Worm (Caenorhabditis elegans): ENCODE results near the gene C55A6.11.
A peak's percentile ranks its signal among the peaks of the same experiment; 100 is the strongest.

The C55A6.11 gene

ce11 chrV:11503081-11503751, 17.1 kb upstream of the C55A6.11 start, which contains the start of gene C55A6.12:
Gene C55A6.12, minus strand, starts transcription at chrV:11503131.
- peak; percentile 27 for TF ChIP-seq lin-15B (tag; optimal IDR thresholded peaks at IDR 0.05)
- TF ChIP-seq ceh-82 (tag; optimal IDR thresholded peaks at IDR 0.05), result no peak
- no peak for TF ChIP-seq nhr-77 (tag; optimal IDR thresholded peaks at IDR 0.05)
- no peak for TF ChIP-seq mdl-1 (tag; optimal IDR thresholded peaks at IDR 0.05)
- peak; percentile 24 for TF ChIP-seq nhr-43 (tag; optimal IDR thresholded peaks at IDR 0.05; ENCODE audit: poor library complexity, severe bottlenecking)
- TF ChIP-seq nfya-1 (tag; optimal IDR thresholded peaks at IDR 0.05; ENCODE audit: insufficient read depth), result peak; percentile 100

ce11 chrV:11504853-11505397, 15.4 kb upstream of the C55A6.11 start, which contains the start of the genes C55A6.1 and C55A6.10:
Gene C55A6.1, minus strand, starts transcription at chrV:11504968.
Gene C55A6.10, plus strand, starts transcription at chrV:11505347.
- TF ChIP-seq fkh-10 (GFP tag; optimal IDR thresholded peaks at IDR 0.05) (peak; percentile 16), elt-1 (tag; optimal IDR thresholded peaks at IDR 0.05) (peak; percentile 13), nhr-25 (tag; optimal IDR thresholded peaks at IDR 0.05) (peak; percentile 47), snpc-4 (tag; optimal IDR thresholded peaks at IDR 0.05) (peak; percentile 20), tbx-2 (tag; optimal IDR thresholded peaks at IDR 0.05) (peak; percentile 36), ceh-28 (tag; optimal IDR thresholded peaks at IDR 0.05) (peak; percentile 61), jun-1 (tag; optimal IDR thresholded peaks at IDR 0.05) (peak; percentile 44), lin-15B (tag; optimal IDR thresholded peaks at IDR 0.05) (peak; percentile 46), pqm-1 (tag; optimal IDR thresholded peaks at IDR 0.05) (peak; percentile 20), R02D3.7 (tag; optimal IDR thresholded peaks at IDR 0.05) (peak; percentile 44), lsy-12 (tag; optimal IDR thresholded peaks at IDR 0.05) (peak; percentile 49), elt-2 (tag; optimal IDR thresholded peaks at IDR 0.05) (peak; percentile 40), pha-4 (tag; optimal IDR thresholded peaks at IDR 0.05) (peak; percentile 66), nfya-1 (tag; optimal IDR thresholded peaks at IDR 0.05; ENCODE audit: insufficient read depth) (peak; percentile 83), nhr-23 (tag; optimal IDR thresholded peaks at IDR 0.05) (peak; percentile 61), nhr-43 (tag; optimal IDR thresholded peaks at IDR 0.05; ENCODE audit: poor library complexity, severe bottlenecking) (peak; percentile 70), hmg-11 (tag; optimal IDR thresholded peaks at IDR 0.05) (peak; percentile 68), lin-39 (tag; optimal IDR thresholded peaks at IDR 0.05) (peak; percentile 22)

- TF ChIP-seq egl-5 (tag; optimal IDR thresholded peaks at IDR 0.05) (peak; percentile 48), pha-4 (tag; optimal IDR thresholded peaks at IDR 0.05) (peak; percentile 84), ZK546.5 (tag; optimal IDR thresholded peaks at IDR 0.05) (no peak), nfya-1 (tag; optimal IDR thresholded peaks at IDR 0.05; ENCODE audit: insufficient read depth) (peak; percentile 18), nhr-28 (tag; optimal IDR thresholded peaks at IDR 0.05) (no peak), mml-1 (tag; optimal IDR thresholded peaks at IDR 0.05) (no peak), ceh-28 (tag; optimal IDR thresholded peaks at IDR 0.05) (no peak), elt-3 (tag; optimal IDR thresholded peaks at IDR 0.05) (no peak), lsy-12 (tag; optimal IDR thresholded peaks at IDR 0.05) (no peak), fos-1 (tag; optimal IDR thresholded peaks at IDR 0.05) (no peak), nhr-25 (tag; optimal IDR thresholded peaks at IDR 0.05) (no peak), hmg-11 (tag; optimal IDR thresholded peaks at IDR 0.05) (no peak), zag-1 (tag; optimal IDR thresholded peaks at IDR 0.05) (no peak)
Observed at ce11 chrV:11506347-11506746, 14.0 kb upstream of the C55A6.11 start.

- TF ChIP-seq unc-39 (tag; optimal IDR thresholded peaks at IDR 0.05) (no peak), nhr-76 (tag; optimal IDR thresholded peaks at IDR 0.05) (no peak), ceh-16 (tag; optimal IDR thresholded peaks at IDR 0.05) (no peak), skn-1 (tag; optimal IDR thresholded peaks at IDR 0.05) (no peak), nhr-25 (tag; optimal IDR thresholded peaks at IDR 0.05) (peak; percentile 83), elt-1 (tag; optimal IDR thresholded peaks at IDR 0.05) (no peak)
Observed at ce11 chrV:11508773-11509172, 11.5 kb upstream of the C55A6.11 start, which contains the start of gene ttll-5. Gene ttll-5, plus strand, starts transcription at chrV:11509060.

- TF ChIP-seq ztf-4 (tag; optimal IDR thresholded peaks at IDR 0.05) (no peak), ceh-16 (tag; optimal IDR thresholded peaks at IDR 0.05) (no peak), egl-27 (tag; optimal IDR thresholded peaks at IDR 0.05) (no peak), nhr-237 (tag; optimal IDR thresholded peaks at IDR 0.05) (no peak), ceh-82 (tag; optimal IDR thresholded peaks at IDR 0.05) (no peak), elt-1 (tag; optimal IDR thresholded peaks at IDR 0.05) (no peak), pha-4 (tag; optimal IDR thresholded peaks at IDR 0.05) (peak; percentile 41), nhr-28 (tag; optimal IDR thresholded peaks at IDR 0.05) (no peak), nhr-77 (tag; optimal IDR thresholded peaks at IDR 0.05) (no peak)
Observed at ce11 chrV:11513432-11513831, 6.9 kb upstream of the C55A6.11 start, which contains the start of gene C55A6.3. Gene C55A6.3, minus strand, starts transcription at chrV:11513532.
